Worm (Caenorhabditis elegans) whole organism, L3 larva: Measurements from ENCODE around the gene hyl-2.

ENCODE experiments used
- aly-2 ChIP-seq: fragments of 150-350 bp; optimal IDR thresholded peaks from 2 replicates; lab custom pipeline; 2014; ENCODE audit warnings: missing biosample characterization, missing genetic modification characterization
- ceh-28 ChIP-seq: fragments of 150-350 bp; optimal IDR thresholded peaks from 2 replicates; lab custom pipeline; 2014; ENCODE audit warnings: missing biosample characterization, missing genetic modification reagents, missing genetic modification characterization
- egl-27 ChIP-seq: sonication (generic microtip); optimal IDR thresholded peaks from 4 replicates; lab custom pipeline; 2017; ENCODE audit warnings: missing biosample characterization, missing genetic modification reagents, missing genetic modification characterization
- elt-2 ChIP-seq: sonication (generic microtip); optimal IDR thresholded peaks from 2 replicates; lab custom pipeline; 2016; ENCODE audit warnings: missing genetic modification reagents, mild to moderate bottlenecking, missing genetic modification characterization, missing compliant biosample characterization
- elt-3 ChIP-seq, 3 experiments: fragments of 150-350 bp in 1 of 3; sonication (generic microtip) in 2 of 3; optimal IDR thresholded peaks; 2 replicates in 2 of 3; 4 replicates in 1 of 3; lab custom pipeline; 2014 to 2017; ENCODE audit warnings: missing biosample characterization in 3 of 3, missing genetic modification characterization in 3 of 3
- lin-15B ChIP-seq: fragments of 150-350 bp; optimal IDR thresholded peaks from 2 replicates; lab custom pipeline; 2014; ENCODE audit warnings: missing biosample characterization, missing genetic modification characterization
- nhr-11 ChIP-seq: fragments of 150-350 bp; optimal IDR thresholded peaks from 2 replicates; lab custom pipeline; 2014; ENCODE audit warnings: missing biosample characterization, missing genetic modification characterization
- nhr-28 ChIP-seq: fragments of 150-350 bp; optimal IDR thresholded peaks from 2 replicates; lab custom pipeline; 2014; ENCODE audit warnings: missing biosample characterization, missing genetic modification characterization
- nhr-77 ChIP-seq: fragments of 150-350 bp; optimal IDR thresholded peaks from 2 replicates; lab custom pipeline; 2014; ENCODE audit warnings: missing biosample characterization, missing genetic modification characterization
- sea-2 ChIP-seq: fragments of 150-350 bp; sonication (generic microtip); optimal IDR thresholded peaks from 4 replicates; lab custom pipeline; 2014; ENCODE audit warnings: missing biosample characterization, missing genetic modification reagents, missing genetic modification characterization
- skn-1 ChIP-seq: fragments of 150-350 bp; optimal IDR thresholded peaks from 2 replicates; lab custom pipeline; 2014; ENCODE audit warnings: missing biosample characterization, missing genetic modification characterization
- snpc-4 ChIP-seq: fragments of 150-350 bp; optimal IDR thresholded peaks from 2 replicates; lab custom pipeline; 2014; ENCODE audit warnings: missing biosample characterization, missing genetic modification characterization

ce11 chrX:4715107-4715506 lies 15.8 kb upstream of the hyl-2 start, which contains the start of gene rpl-25.1:
- TF ChIP-seq nhr-11 (tag; lab: Kevin White, UChicago), result no peak
- TF ChIP-seq sea-2 (GFP tag; lab: Kevin White, UChicago), result no peak
- no peak for TF ChIP-seq ceh-28 (tag; lab: Kevin White, UChicago)
- TF ChIP-seq snpc-4 (tag; lab: Kevin White, UChicago), result no peak
- no peak for TF ChIP-seq elt-3 (tag; optimal IDR thresholded peaks at IDR 0.05; lab: Kevin White, UChicago)
- no peak for TF ChIP-seq nhr-77
- no peak for TF ChIP-seq nhr-28 (tag; lab: Kevin White, UChicago)
- TF ChIP-seq skn-1 (tag; lab: Kevin White, UChicago), result no peak
- no peak for TF ChIP-seq egl-27
- no peak for TF ChIP-seq elt-2 (tag; lab: Kevin White, UChicago)
- TF ChIP-seq lin-15B, result no peak
- TF ChIP-seq aly-2 (tag; lab: Kevin White, UChicago), result no peak
